Worm (Caenorhabditis elegans) whole organism, late embryonic: Measurements from ENCODE around the gene nhr-211.

Source experiments
- C38D4.7 ChIP-seq: fragments of 200-800 bp; sonication (Bioruptor generic); optimal IDR thresholded peaks from 2 replicates; lab custom pipeline; 2018; ENCODE audit warnings: mild to moderate bottlenecking, missing genetic modification characterization, moderate library complexity, missing compliant biosample characterization
- F13H6.1 ChIP-seq: sonication (generic microtip); optimal IDR thresholded peaks from 2 replicates; lab custom pipeline; 2016; ENCODE audit warnings: missing genetic modification characterization, missing compliant biosample characterization
- K02D7.2 ChIP-seq: sonication (generic microtip); optimal IDR thresholded peaks from 2 replicates; lab custom pipeline; 2017; ENCODE audit warnings: mild to moderate bottlenecking, missing genetic modification characterization, missing compliant biosample characterization
- K09A11.1 ChIP-seq: sonication (generic microtip); optimal IDR thresholded peaks from 2 replicates; lab custom pipeline; 2017; ENCODE audit warnings: antibody characterized with exemption, mild to moderate bottlenecking, missing genetic modification characterization, missing compliant biosample characterization; ENCODE audit not compliant: insufficient read depth
- Y22D7AL.16 ChIP-seq: sonication (generic microtip); optimal IDR thresholded peaks from 2 replicates; lab custom pipeline; 2016; ENCODE audit warnings: missing genetic modification characterization, missing compliant biosample characterization
- ahr-1 ChIP-seq: sonication (generic microtip); optimal IDR thresholded peaks from 2 replicates; lab custom pipeline; 2016; ENCODE audit warnings: missing genetic modification characterization, missing compliant biosample characterization
- ceh-14 ChIP-seq: sonication (generic microtip); optimal IDR thresholded peaks from 2 replicates; lab custom pipeline; 2016; ENCODE audit warnings: missing genotype, missing genetic modification characterization, missing compliant biosample characterization
- ceh-19 ChIP-seq: fragments of 200-800 bp; sonication (Bioruptor generic); optimal IDR thresholded peaks from 2 replicates; lab custom pipeline; 2018; ENCODE audit warnings: mild to moderate bottlenecking, missing genetic modification characterization, missing compliant biosample characterization
- ceh-2 ChIP-seq: sonication (generic microtip); optimal IDR thresholded peaks from 2 replicates; lab custom pipeline; 2016; ENCODE audit warnings: missing genotype, missing genetic modification characterization, missing compliant biosample characterization
- ceh-30 ChIP-seq: fragments of 150-350 bp; optimal IDR thresholded peaks from 2 replicates; lab custom pipeline; 2014; ENCODE audit warnings: missing biosample characterization, missing genetic modification characterization
- ceh-31 ChIP-seq: sonication (generic microtip); optimal IDR thresholded peaks from 2 replicates; lab custom pipeline; 2016; ENCODE audit warnings: missing genetic modification characterization, missing compliant biosample characterization
- ceh-45 ChIP-seq: fragments of 200-800 bp; sonication (Bioruptor generic); IDR thresholded peaks from 2 replicates; pipeline ENCODE4 v1.3.6; 2022; ENCODE audit warnings: missing genetic modification reagents, missing genetic modification characterization, missing compliant biosample characterization
- ceh-6 ChIP-seq: fragments of 200-800 bp; sonication (Bioruptor generic); optimal IDR thresholded peaks from 2 replicates; lab custom pipeline; 2018; ENCODE audit warnings: mild to moderate bottlenecking, missing genetic modification characterization, missing compliant biosample characterization
- che-1 ChIP-seq: sonication (generic microtip); optimal IDR thresholded peaks from 2 replicates; lab custom pipeline; 2016; ENCODE audit warnings: mild to moderate bottlenecking, missing genetic modification characterization, missing compliant biosample characterization
- elt-2 ChIP-seq: sonication (generic microtip); optimal IDR thresholded peaks from 2 replicates; lab custom pipeline; 2016; ENCODE audit warnings: missing genetic modification reagents, missing genetic modification characterization, missing compliant biosample characterization
- ets-4 ChIP-seq: sonication (generic microtip); optimal IDR thresholded peaks from 2 replicates; lab custom pipeline; 2016; ENCODE audit warnings: missing genetic modification characterization, missing compliant biosample characterization
- fax-1 ChIP-seq: sonication (generic microtip); optimal IDR thresholded peaks from 2 replicates; lab custom pipeline; 2016; ENCODE audit warnings: missing genotype, missing genetic modification characterization, missing compliant biosample characterization
- fkh-10 ChIP-seq: fragments of 150-350 bp; optimal IDR thresholded peaks from 2 replicates; lab custom pipeline; 2014; ENCODE audit warnings: missing biosample characterization, missing genetic modification reagents, missing genetic modification characterization
- hlh-6 ChIP-seq: sonication (generic microtip); optimal IDR thresholded peaks from 2 replicates; lab custom pipeline; 2016; ENCODE audit warnings: missing genotype, missing genetic modification characterization, missing compliant biosample characterization
- hlh-8 ChIP-seq: sonication (generic microtip); optimal IDR thresholded peaks from 2 replicates; lab custom pipeline; 2016; ENCODE audit warnings: missing genotype, missing genetic modification characterization, missing compliant biosample characterization
- lim-6 ChIP-seq: sonication (generic microtip); optimal IDR thresholded peaks from 2 replicates; lab custom pipeline; 2016; ENCODE audit warnings: missing genetic modification characterization, missing compliant biosample characterization
- madf-2 ChIP-seq: sonication (generic microtip); optimal IDR thresholded peaks from 2 replicates; lab custom pipeline; 2017; ENCODE audit warnings: missing genetic modification characterization, missing compliant biosample characterization
- nfya-1 ChIP-seq: sonication (generic microtip); optimal IDR thresholded peaks from 2 replicates; lab custom pipeline; 2017; ENCODE audit warnings: missing genetic modification characterization, mild to moderate bottlenecking, missing compliant biosample characterization, antibody characterized with exemption, moderate library complexity
- nhr-11 ChIP-seq: fragments of 150-350 bp; optimal IDR thresholded peaks from 2 replicates; lab custom pipeline; 2014; ENCODE audit warnings: missing biosample characterization, missing genetic modification characterization
- ref-2 ChIP-seq: sonication (generic microtip); optimal IDR thresholded peaks from 2 replicates; lab custom pipeline; 2016; ENCODE audit warnings: missing genetic modification characterization, missing compliant biosample characterization
- sdc-2 ChIP-seq: sonication (generic microtip); optimal IDR thresholded peaks from 2 replicates; lab custom pipeline; 2016; ENCODE audit warnings: missing genotype, missing genetic modification characterization, missing compliant biosample characterization
- sox-4 ChIP-seq: sonication (generic microtip); optimal IDR thresholded peaks from 2 replicates; lab custom pipeline; 2017; ENCODE audit warnings: mild to moderate bottlenecking, missing genetic modification characterization, inconsistent platforms, missing compliant biosample characterization
- tbx-7 ChIP-seq: sonication (generic microtip); optimal IDR thresholded peaks from 2 replicates; lab custom pipeline; 2016; ENCODE audit warnings: missing genotype, missing genetic modification characterization, missing compliant biosample characterization
- zip-5 ChIP-seq: sonication (generic microtip); optimal IDR thresholded peaks from 2 replicates; lab custom pipeline; 2016; ENCODE audit warnings: missing genetic modification characterization, missing compliant biosample characterization
- ztf-16 ChIP-seq: sonication (generic microtip); optimal IDR thresholded peaks from 2 replicates; lab custom pipeline; 2017; ENCODE audit warnings: missing genetic modification characterization, missing compliant biosample characterization

nhr-211 gene

ce11 chrV:472589-472988 is 14.2 kb upstream of the nhr-211 start, which contains the start of gene srt-31:
TSS of gene srt-31 (plus strand) at chrV:472889.
- TF ChIP-seq ceh-31 (tag; lab: Kevin White, UChicago) (no peak), ztf-16 (no peak), hlh-8 (tag; lab: Kevin White, UChicago) (no peak), C38D4.7 (GFP tag; lab: Kevin White, UChicago) (no peak)

- TF ChIP-seq nhr-11 (tag; lab: Kevin White, UChicago) (no peak), ceh-2 (tag; lab: Kevin White, UChicago) (no peak), K09A11.1 (tag; lab: Kevin White, UChicago) (no peak), ceh-14 (tag; lab: Kevin White, UChicago) (no peak), ceh-45 (GFP tag; lab: Robert Waterston, UW) (no peak), ceh-6 (no peak), sdc-2 (no peak), Y22D7AL.16 (no peak), tbx-7 (tag; lab: Kevin White, UChicago) (no peak), F13H6.1 (no peak), che-1 (no peak), ceh-19 (GFP tag; lab: Kevin White, UChicago) (no peak), sox-4 (tag; lab: Kevin White, UChicago) (no peak), lim-6 (tag; lab: Kevin White, UChicago) (no peak)
Measured at ce11 chrV:474516-474915, 12.3 kb upstream of the nhr-211 start, which contains the start of gene nhr-99. TSS of gene nhr-99 (plus strand) at chrV:474778.

ce11 chrV:477664-478212 is 9.0 kb upstream of the nhr-211 start, which contains the start of gene nhr-55:
TSS of gene nhr-55 (plus strand) at chrV:478162.
- TF ChIP-seq ets-4 (tag; lab: Kevin White, UChicago) (no peak), ceh-30 (tag; lab: Kevin White, UChicago) (no peak), ref-2 (tag; lab: Kevin White, UChicago) (no peak)

- TF ChIP-seq hlh-6, result no peak
- no peak for TF ChIP-seq ceh-6
- no peak for TF ChIP-seq fax-1 (tag; lab: Kevin White, UChicago)
- TF ChIP-seq fkh-10, result no peak
- TF ChIP-seq ceh-31 (tag; lab: Kevin White, UChicago), result no peak
Measured at ce11 chrV:479046-479445, 7.7 kb upstream of the nhr-211 start.

- TF ChIP-seq nfya-1 (tag; lab: Kevin White, UChicago) (peak; percentile 34), C38D4.7 (GFP tag; lab: Kevin White, UChicago) (no peak)
Measured at ce11 chrV:482860-483259, 3.9 kb upstream of the nhr-211 start.

- TF ChIP-seq elt-2 (tag; lab: Kevin White, UChicago) (peak; percentile 59), zip-5 (tag; lab: Kevin White, UChicago) (no peak), K02D7.2 (tag; lab: Kevin White, UChicago) (no peak), ahr-1 (tag; lab: Kevin White, UChicago) (no peak), madf-2 (tag; lab: Kevin White, UChicago) (no peak)
Measured at ce11 chrV:483289-483795, 3.4 kb upstream of the nhr-211 start, which contains the start of gene nhr-130. TSS of gene nhr-130 (minus strand) at chrV:483339.
